Worm (Caenorhabditis elegans) whole organism, L2 larva: ENCODE results near the gene timp-1.

Experiments
- C34F6.9 ChIP-seq: fragments of 150-350 bp; optimal IDR thresholded peaks from 2 replicates; lab custom pipeline; 2014; ENCODE audit warnings: missing biosample characterization, missing genetic modification characterization
- F13H6.1 ChIP-seq: sonication (generic microtip); optimal IDR thresholded peaks from 2 replicates; lab custom pipeline; 2016; ENCODE audit warnings: missing genetic modification characterization, missing compliant biosample characterization
- R02D3.7 ChIP-seq: fragments of 150-350 bp; optimal IDR thresholded peaks from 2 replicates; lab custom pipeline; 2014; ENCODE audit warnings: missing biosample characterization, missing genetic modification characterization
- Y55F3AM.14 ChIP-seq: fragments of 200-800 bp; sonication (Bioruptor generic); optimal IDR thresholded peaks from 2 replicates; lab custom pipeline; 2018; ENCODE audit warnings: mild to moderate bottlenecking, missing genetic modification characterization, missing compliant biosample characterization
- ZK546.5 ChIP-seq: sonication (generic microtip); optimal IDR thresholded peaks from 2 replicates; lab custom pipeline; 2017; ENCODE audit warnings: missing biosample characterization, missing genetic modification characterization
- alr-1 ChIP-seq: fragments of 150-350 bp; optimal IDR thresholded peaks from 2 replicates; lab custom pipeline; 2014; ENCODE audit warnings: missing biosample characterization, missing genetic modification characterization
- aly-2 ChIP-seq: fragments of 150-350 bp; optimal IDR thresholded peaks from 2 replicates; lab custom pipeline; 2014; ENCODE audit warnings: missing biosample characterization, missing genetic modification characterization
- ama-1 ChIP-seq: fragments of 150-350 bp; optimal IDR thresholded peaks from 2 replicates; lab custom pipeline; 2018; ENCODE audit warnings: inconsistent platforms
- ceh-16 ChIP-seq: fragments of 150-350 bp; optimal IDR thresholded peaks from 2 replicates; lab custom pipeline; 2014; ENCODE audit warnings: missing biosample characterization, missing genetic modification characterization
- crh-2 ChIP-seq: sonication (generic microtip); optimal IDR thresholded peaks from 2 replicates; lab custom pipeline; 2017; ENCODE audit warnings: missing biosample characterization, missing genetic modification characterization
- dmd-4 ChIP-seq: sonication (generic microtip); optimal IDR thresholded peaks from 2 replicates; lab custom pipeline; 2017; ENCODE audit warnings: missing biosample characterization, missing genetic modification characterization
- egl-27 ChIP-seq: sonication (generic microtip); optimal IDR thresholded peaks from 3 replicates; lab custom pipeline; 2017; ENCODE audit warnings: missing biosample characterization, missing genetic modification reagents, missing genetic modification characterization
- elt-3 ChIP-seq: sonication (generic microtip); optimal IDR thresholded peaks from 2 replicates; lab custom pipeline; 2017; ENCODE audit warnings: missing biosample characterization, missing genetic modification characterization
- fos-1 ChIP-seq: fragments of 150-350 bp; optimal IDR thresholded peaks from 2 replicates; lab custom pipeline; 2014; ENCODE audit warnings: missing biosample characterization, missing genetic modification characterization
- gmeb-1 ChIP-seq: fragments of 150-350 bp; optimal IDR thresholded peaks from 2 replicates; lab custom pipeline; 2014; ENCODE audit warnings: missing biosample characterization, missing genetic modification characterization
- lin-39 ChIP-seq: fragments of 150-350 bp; optimal IDR thresholded peaks from 2 replicates; lab custom pipeline; 2014; ENCODE audit warnings: missing biosample characterization, missing genetic modification reagents, missing genetic modification characterization
- lsy-2 ChIP-seq, 2 experiments: fragments of 150-350 bp in 1 of 2; sonication (generic microtip) in 1 of 2; optimal IDR thresholded peaks; 2 replicates each; lab custom pipeline; 2014 to 2017; ENCODE audit warnings: missing biosample characterization in 2 of 2, missing genetic modification characterization in 2 of 2
- mab-5 ChIP-seq: fragments of 150-350 bp; optimal IDR thresholded peaks from 2 replicates; lab custom pipeline; 2014; ENCODE audit warnings: missing biosample characterization, missing genetic modification characterization
- mbf-1 ChIP-seq: sonication (generic microtip); optimal IDR thresholded peaks from 2 replicates; lab custom pipeline; 2017; ENCODE audit warnings: missing biosample characterization, missing genetic modification characterization
- nhr-10 ChIP-seq: sonication (generic microtip); optimal IDR thresholded peaks from 2 replicates; lab custom pipeline; 2017; ENCODE audit warnings: missing biosample characterization, missing genetic modification characterization
- nhr-11 ChIP-seq: fragments of 150-350 bp; optimal IDR thresholded peaks from 2 replicates; lab custom pipeline; 2014; ENCODE audit warnings: missing biosample characterization, missing genetic modification characterization
- nhr-12 ChIP-seq: fragments of 150-350 bp; optimal IDR thresholded peaks from 2 replicates; lab custom pipeline; 2014; ENCODE audit warnings: missing biosample characterization, missing genetic modification characterization
- nhr-129 ChIP-seq: fragments of 150-350 bp; optimal IDR thresholded peaks from 2 replicates; lab custom pipeline; 2014; ENCODE audit warnings: missing biosample characterization, missing genetic modification characterization
- nhr-21 ChIP-seq: fragments of 150-350 bp; optimal IDR thresholded peaks from 2 replicates; lab custom pipeline; 2014; ENCODE audit warnings: missing biosample characterization, missing genetic modification characterization
- nhr-23 ChIP-seq: fragments of 150-350 bp; optimal IDR thresholded peaks from 2 replicates; lab custom pipeline; 2014; ENCODE audit warnings: missing biosample characterization, missing genetic modification reagents, missing genetic modification characterization
- nhr-237 ChIP-seq: fragments of 150-350 bp; optimal IDR thresholded peaks from 2 replicates; lab custom pipeline; 2014; ENCODE audit warnings: missing biosample characterization, missing genetic modification characterization
- nhr-25 ChIP-seq: fragments of 150-350 bp; sonication (generic microtip); optimal IDR thresholded peaks from 3 replicates; lab custom pipeline; 2014; ENCODE audit warnings: missing biosample characterization, missing genetic modification characterization
- nhr-6 ChIP-seq: fragments of 150-350 bp; optimal IDR thresholded peaks from 2 replicates; lab custom pipeline; 2014; ENCODE audit warnings: missing biosample characterization, missing genetic modification characterization
- nhr-77 ChIP-seq: fragments of 150-350 bp; optimal IDR thresholded peaks from 2 replicates; lab custom pipeline; 2014; ENCODE audit warnings: missing biosample characterization, missing genetic modification characterization
- peb-1 ChIP-seq: fragments of 150-350 bp; optimal IDR thresholded peaks from 2 replicates; lab custom pipeline; 2014; ENCODE audit warnings: missing biosample characterization, missing genetic modification characterization
- sem-4 ChIP-seq: fragments of 150-350 bp; optimal IDR thresholded peaks from 2 replicates; lab custom pipeline; 2014; ENCODE audit warnings: missing biosample characterization, missing genetic modification reagents, missing genetic modification characterization
- skn-1 ChIP-seq: sonication (generic microtip); optimal IDR thresholded peaks from 2 replicates; lab custom pipeline; 2017; ENCODE audit warnings: missing biosample characterization, missing genetic modification characterization
- sma-3 ChIP-seq: sonication (generic microtip); optimal IDR thresholded peaks from 2 replicates; lab custom pipeline; 2016; ENCODE audit warnings: missing genetic modification reagents, missing genetic modification characterization, missing compliant biosample characterization
- sma-9 ChIP-seq, 2 experiments: fragments of 150-350 bp in 1 of 2; sonication (generic microtip) in 1 of 2; optimal IDR thresholded peaks; 2 replicates each; lab custom pipeline; 2014 to 2016; ENCODE audit warnings: missing genetic modification characterization in 2 of 2, mild to moderate bottlenecking in 1 of 2, missing biosample characterization in 1 of 2, missing compliant biosample characterization in 1 of 2, missing genetic modification reagents in 1 of 2, moderate library complexity in 1 of 2
- snpc-4 ChIP-seq: fragments of 150-350 bp; optimal IDR thresholded peaks from 2 replicates; lab custom pipeline; 2014; ENCODE audit warnings: missing biosample characterization, missing genetic modification characterization
- unc-39 ChIP-seq: fragments of 150-350 bp; optimal IDR thresholded peaks from 2 replicates; lab custom pipeline; 2014; ENCODE audit warnings: missing biosample characterization, missing genetic modification characterization
- unc-55 ChIP-seq: fragments of 150-350 bp; sonication (generic microtip); optimal IDR thresholded peaks from 3 replicates; lab custom pipeline; 2014; ENCODE audit warnings: missing biosample characterization, missing genetic modification reagents, missing genetic modification characterization
- unc-62 ChIP-seq: fragments of 150-350 bp; optimal IDR thresholded peaks from 2 replicates; lab custom pipeline; 2014; ENCODE audit warnings: missing biosample characterization, missing genetic modification reagents, missing genetic modification characterization
- zag-1 ChIP-seq: fragments of 150-350 bp; optimal IDR thresholded peaks from 2 replicates; lab custom pipeline; 2014; ENCODE audit warnings: missing biosample characterization, missing genetic modification characterization
- ztf-11 ChIP-seq: sonication (generic microtip); optimal IDR thresholded peaks from 2 replicates; lab custom pipeline; 2017; ENCODE audit warnings: missing biosample characterization, missing genetic modification characterization
- ztf-4 ChIP-seq: fragments of 150-350 bp; optimal IDR thresholded peaks from 2 replicates; lab custom pipeline; 2014; ENCODE audit warnings: missing biosample characterization, missing genetic modification characterization

timp-1 gene

ce11 chrV:8221083-8221538 lies 14.1 kb downstream of the timp-1 start, which contains the start of the genes cogc-6 and air-1:
cogc-6 (minus strand) TSS chrV:8221316.
air-1 (plus strand) TSS chrV:8221488.
- TF ChIP-seq ztf-4 (tag; lab: Kevin White, UChicago) (no peak), nhr-23 (tag; lab: Kevin White, UChicago) (no peak), nhr-129 (tag; lab: Kevin White, UChicago) (peak; percentile 44), unc-55 (GFP tag; lab: Kevin White, UChicago) (peak; percentile 34), nhr-237 (no peak), C34F6.9 (peak; percentile 48), crh-2 (tag; lab: Kevin White, UChicago) (peak; percentile 88), lsy-2 (tag; optimal IDR thresholded peaks at IDR 0.05; lab: Kevin White, UChicago) (peak in 1 of 2 experiments; percentile 41), gmeb-1 (tag; lab: Kevin White, UChicago) (peak; percentile 53), snpc-4 (tag; lab: Kevin White, UChicago) (peak; percentile 11)

ce11 chrV:8223417-8223816 lies 16.4 kb downstream of the timp-1 start:
- TF ChIP-seq Y55F3AM.14 (GFP tag; lab: Kevin White, UChicago) (no peak), unc-55 (GFP tag; lab: Kevin White, UChicago) (no peak), nhr-23 (tag; lab: Kevin White, UChicago) (no peak), nhr-6 (tag; lab: Kevin White, UChicago) (no peak), sem-4 (no peak)
- TF ChIP-seq, all 48 proteins: peak for 0

ce11 chrV:8224634-8225033 lies 17.6 kb downstream of the timp-1 start, which contains the start of gene pax-1:
pax-1 (plus strand) TSS chrV:8224934.
- TF ChIP-seq unc-62 (no peak), R02D3.7 (tag; lab: Kevin White, UChicago) (no peak), nhr-237 (no peak), nhr-129 (tag; lab: Kevin White, UChicago) (no peak), F13H6.1 (tag; lab: Kevin White, UChicago) (no peak), nhr-77 (no peak), crh-2 (tag; lab: Kevin White, UChicago) (no peak), skn-1 (tag; lab: Kevin White, UChicago) (no peak), ama-1 (lab: Kevin White, UChicago) (no peak), nhr-12 (tag; lab: Kevin White, UChicago) (no peak)

ce11 chrV:8226812-8227211 lies 19.8 kb downstream of the timp-1 start, which contains the start of gene K07C11.10:
K07C11.10 (minus strand) TSS chrV:8226912.
- TF ChIP-seq skn-1 (tag; lab: Kevin White, UChicago) (no peak), dmd-4 (tag; lab: Kevin White, UChicago) (no peak), nhr-129 (tag; lab: Kevin White, UChicago) (no peak), nhr-25 (tag; lab: Kevin White, UChicago) (no peak), mab-5 (tag; lab: Kevin White, UChicago) (no peak), ZK546.5 (tag; lab: Kevin White, UChicago) (no peak), unc-39 (no peak), peb-1 (no peak), F13H6.1 (tag; lab: Kevin White, UChicago) (no peak), nhr-12 (tag; lab: Kevin White, UChicago) (no peak), snpc-4 (tag; lab: Kevin White, UChicago) (no peak), alr-1 (tag; lab: Kevin White, UChicago) (no peak), ztf-4 (tag; lab: Kevin White, UChicago) (no peak), unc-62 (no peak), elt-3 (no peak), fos-1 (tag; lab: Kevin White, UChicago) (no peak), ztf-11 (tag; lab: Kevin White, UChicago) (no peak)

- TF ChIP-seq sma-9 (GFP tag; optimal IDR thresholded peaks at IDR 0.05; lab: Kevin White, UChicago) = peak; percentile 91
- TF ChIP-seq sma-9 (tag; optimal IDR thresholded peaks at IDR 0.05; lab: Kevin White, UChicago) = no peak
- no peak for TF ChIP-seq unc-39
- peak; percentile 29 for TF ChIP-seq nhr-10 (tag; lab: Kevin White, UChicago)
- peak; percentile 61 for TF ChIP-seq C34F6.9
- TF ChIP-seq ztf-4 (tag; lab: Kevin White, UChicago) = no peak
- no peak for TF ChIP-seq R02D3.7 (tag; lab: Kevin White, UChicago)
- peak; percentile 88 for TF ChIP-seq nhr-21 (tag; lab: Kevin White, UChicago)
- no peak for TF ChIP-seq nhr-12 (tag; lab: Kevin White, UChicago)
- no peak for TF ChIP-seq unc-55 (GFP tag; lab: Kevin White, UChicago)
- no peak for TF ChIP-seq mab-5 (tag; lab: Kevin White, UChicago)
- TF ChIP-seq snpc-4 (tag; lab: Kevin White, UChicago) = peak; percentile 99
- peak; percentile 63 for TF ChIP-seq nhr-77
- TF ChIP-seq gmeb-1 (tag; lab: Kevin White, UChicago) = peak; percentile 79
- no peak for TF ChIP-seq alr-1 (tag; lab: Kevin White, UChicago)
- no peak for TF ChIP-seq mbf-1 (tag; lab: Kevin White, UChicago)
- TF ChIP-seq unc-62 = peak; percentile 26
- TF ChIP-seq lsy-2 (tag; optimal IDR thresholded peaks at IDR 0.05; lab: Kevin White, UChicago) = peak; percentile 65 to 78
- TF ChIP-seq nhr-129 (tag; lab: Kevin White, UChicago) = peak; percentile 63
- TF ChIP-seq nhr-11 (tag; lab: Kevin White, UChicago) = peak; percentile 34
- peak; percentile 80 for TF ChIP-seq egl-27 (tag; lab: Kevin White, UChicago)
- peak; percentile 89 for TF ChIP-seq crh-2 (tag; lab: Kevin White, UChicago)
- TF ChIP-seq fos-1 (tag; lab: Kevin White, UChicago) = peak; percentile 80
- TF ChIP-seq sma-3 (GFP tag; lab: Kevin White, UChicago) = peak; percentile 94
- TF ChIP-seq nhr-6 (tag; lab: Kevin White, UChicago) = no peak
- TF ChIP-seq zag-1 = peak; percentile 23
- peak; percentile 40 for TF ChIP-seq ceh-16 (tag; lab: Kevin White, UChicago)
- TF ChIP-seq aly-2 (tag; lab: Kevin White, UChicago) = no peak
- TF ChIP-seq lin-39 (tag; lab: Kevin White, UChicago) = no peak
- TF ChIP-seq nhr-23 (tag; lab: Kevin White, UChicago) = no peak
- TF ChIP-seq sem-4 = peak; percentile 65
- no peak for TF ChIP-seq skn-1 (tag; lab: Kevin White, UChicago)
These were observed 21.7 kb downstream of the timp-1 start for ce11 chrV:8228712-8229119.
